Worm (Caenorhabditis elegans) whole organism, L2 larva: Measurements from ENCODE around the gene F53G2.13.

Experiments used
- F13H6.1 ChIP-seq: sonication (generic microtip); optimal IDR thresholded peaks from 2 replicates; lab custom pipeline; 2016; ENCODE audit warnings: missing genetic modification characterization, missing compliant biosample characterization
- R02D3.7 ChIP-seq: fragments of 150-350 bp; optimal IDR thresholded peaks from 2 replicates; lab custom pipeline; 2014; ENCODE audit warnings: missing biosample characterization, missing genetic modification characterization
- Y55F3AM.14 ChIP-seq: fragments of 200-800 bp; sonication (Bioruptor generic); optimal IDR thresholded peaks from 2 replicates; lab custom pipeline; 2018; ENCODE audit warnings: mild to moderate bottlenecking, missing genetic modification characterization, missing compliant biosample characterization
- ZK546.5 ChIP-seq: sonication (generic microtip); optimal IDR thresholded peaks from 2 replicates; lab custom pipeline; 2017; ENCODE audit warnings: missing biosample characterization, missing genetic modification characterization
- alr-1 ChIP-seq: fragments of 150-350 bp; optimal IDR thresholded peaks from 2 replicates; lab custom pipeline; 2014; ENCODE audit warnings: missing biosample characterization, missing genetic modification characterization
- ama-1 ChIP-seq: fragments of 150-350 bp; optimal IDR thresholded peaks from 2 replicates; lab custom pipeline; 2018; ENCODE audit warnings: inconsistent platforms
- blmp-1 ChIP-seq: sonication (generic microtip); optimal IDR thresholded peaks from 2 replicates; lab custom pipeline; 2017; ENCODE audit warnings: missing genetic modification characterization, mild to moderate bottlenecking, missing compliant biosample characterization, antibody characterized with exemption, moderate library complexity; ENCODE audit not compliant: insufficient read depth
- ceh-16 ChIP-seq: fragments of 150-350 bp; optimal IDR thresholded peaks from 2 replicates; lab custom pipeline; 2014; ENCODE audit warnings: missing biosample characterization, missing genetic modification characterization
- ceh-82 ChIP-seq: fragments of 150-350 bp; optimal IDR thresholded peaks from 2 replicates; lab custom pipeline; 2014; ENCODE audit warnings: missing biosample characterization, missing genetic modification characterization
- crh-2 ChIP-seq: sonication (generic microtip); optimal IDR thresholded peaks from 2 replicates; lab custom pipeline; 2017; ENCODE audit warnings: missing biosample characterization, missing genetic modification characterization
- dmd-4 ChIP-seq: sonication (generic microtip); optimal IDR thresholded peaks from 2 replicates; lab custom pipeline; 2017; ENCODE audit warnings: missing biosample characterization, missing genetic modification characterization
- egl-27 ChIP-seq: sonication (generic microtip); optimal IDR thresholded peaks from 3 replicates; lab custom pipeline; 2017; ENCODE audit warnings: missing biosample characterization, missing genetic modification reagents, missing genetic modification characterization
- elt-1 ChIP-seq: fragments of 150-350 bp; optimal IDR thresholded peaks from 2 replicates; lab custom pipeline; 2014; ENCODE audit warnings: missing biosample characterization, missing genetic modification characterization
- elt-3 ChIP-seq: sonication (generic microtip); optimal IDR thresholded peaks from 2 replicates; lab custom pipeline; 2017; ENCODE audit warnings: missing biosample characterization, missing genetic modification characterization
- fos-1 ChIP-seq: fragments of 150-350 bp; optimal IDR thresholded peaks from 2 replicates; lab custom pipeline; 2014; ENCODE audit warnings: missing biosample characterization, missing genetic modification characterization
- gmeb-1 ChIP-seq: fragments of 150-350 bp; optimal IDR thresholded peaks from 2 replicates; lab custom pipeline; 2014; ENCODE audit warnings: missing biosample characterization, missing genetic modification characterization
- lin-13 ChIP-seq: fragments of 150-350 bp; optimal IDR thresholded peaks from 2 replicates; lab custom pipeline; 2014; ENCODE audit warnings: missing biosample characterization, missing genetic modification reagents, missing genetic modification characterization
- lin-39 ChIP-seq: fragments of 150-350 bp; optimal IDR thresholded peaks from 2 replicates; lab custom pipeline; 2014; ENCODE audit warnings: missing biosample characterization, missing genetic modification reagents, missing genetic modification characterization
- lsy-2 ChIP-seq, 2 experiments: fragments of 150-350 bp in 1 of 2; sonication (generic microtip) in 1 of 2; optimal IDR thresholded peaks; 2 replicates each; lab custom pipeline; 2014 to 2017; ENCODE audit warnings: missing biosample characterization in 2 of 2, missing genetic modification characterization in 2 of 2
- mab-5 ChIP-seq: fragments of 150-350 bp; optimal IDR thresholded peaks from 2 replicates; lab custom pipeline; 2014; ENCODE audit warnings: missing biosample characterization, missing genetic modification characterization
- mbf-1 ChIP-seq: sonication (generic microtip); optimal IDR thresholded peaks from 2 replicates; lab custom pipeline; 2017; ENCODE audit warnings: missing biosample characterization, missing genetic modification characterization
- nhr-10 ChIP-seq: sonication (generic microtip); optimal IDR thresholded peaks from 2 replicates; lab custom pipeline; 2017; ENCODE audit warnings: missing biosample characterization, missing genetic modification characterization
- nhr-11 ChIP-seq: fragments of 150-350 bp; optimal IDR thresholded peaks from 2 replicates; lab custom pipeline; 2014; ENCODE audit warnings: missing biosample characterization, missing genetic modification characterization
- nhr-12 ChIP-seq: fragments of 150-350 bp; optimal IDR thresholded peaks from 2 replicates; lab custom pipeline; 2014; ENCODE audit warnings: missing biosample characterization, missing genetic modification characterization
- nhr-129 ChIP-seq: fragments of 150-350 bp; optimal IDR thresholded peaks from 2 replicates; lab custom pipeline; 2014; ENCODE audit warnings: missing biosample characterization, missing genetic modification characterization
- nhr-21 ChIP-seq: fragments of 150-350 bp; optimal IDR thresholded peaks from 2 replicates; lab custom pipeline; 2014; ENCODE audit warnings: missing biosample characterization, missing genetic modification characterization
- nhr-23 ChIP-seq: fragments of 150-350 bp; optimal IDR thresholded peaks from 2 replicates; lab custom pipeline; 2014; ENCODE audit warnings: missing biosample characterization, missing genetic modification reagents, missing genetic modification characterization
- nhr-25 ChIP-seq: fragments of 150-350 bp; sonication (generic microtip); optimal IDR thresholded peaks from 3 replicates; lab custom pipeline; 2014; ENCODE audit warnings: missing biosample characterization, missing genetic modification characterization
- nhr-77 ChIP-seq: fragments of 150-350 bp; optimal IDR thresholded peaks from 2 replicates; lab custom pipeline; 2014; ENCODE audit warnings: missing biosample characterization, missing genetic modification characterization
- skn-1 ChIP-seq: sonication (generic microtip); optimal IDR thresholded peaks from 2 replicates; lab custom pipeline; 2017; ENCODE audit warnings: missing biosample characterization, missing genetic modification characterization
- unc-39 ChIP-seq: fragments of 150-350 bp; optimal IDR thresholded peaks from 2 replicates; lab custom pipeline; 2014; ENCODE audit warnings: missing biosample characterization, missing genetic modification characterization
- unc-55 ChIP-seq: fragments of 150-350 bp; sonication (generic microtip); optimal IDR thresholded peaks from 3 replicates; lab custom pipeline; 2014; ENCODE audit warnings: missing biosample characterization, missing genetic modification reagents, missing genetic modification characterization
- zag-1 ChIP-seq: fragments of 150-350 bp; optimal IDR thresholded peaks from 2 replicates; lab custom pipeline; 2014; ENCODE audit warnings: missing biosample characterization, missing genetic modification characterization
- ztf-1 ChIP-seq: fragments of 200-800 bp; sonication (Bioruptor generic); conservative IDR thresholded peaks from 2 replicates; pipeline ENCODE4 v1.3.6; 2022; ENCODE audit warnings: missing genetic modification characterization, missing compliant biosample characterization
- ztf-11 ChIP-seq: sonication (generic microtip); optimal IDR thresholded peaks from 2 replicates; lab custom pipeline; 2017; ENCODE audit warnings: missing biosample characterization, missing genetic modification characterization

The F53G2.13 gene

DNA sequence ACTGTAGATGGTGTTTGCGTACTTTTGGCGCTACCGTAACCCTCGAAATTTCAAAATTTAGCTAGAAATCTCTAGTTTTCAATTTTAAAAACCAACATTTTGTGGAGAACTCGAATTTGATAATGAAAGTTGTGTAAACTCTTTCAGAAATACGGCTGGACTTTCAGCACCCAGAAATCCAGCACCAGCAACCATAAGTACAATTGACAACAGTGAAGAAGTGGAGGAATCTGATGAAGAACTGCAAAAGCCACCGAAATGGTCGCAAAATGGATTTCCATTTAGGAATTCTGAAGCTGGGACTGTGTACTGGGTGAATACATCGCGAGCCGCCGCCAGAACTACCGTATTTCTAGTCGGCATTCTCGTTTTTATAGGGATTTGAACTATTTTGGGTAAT, at the start of gene F53G2.13:
TSS of gene F53G2.13 (plus strand) at position 301 of the 400 bp plus-strand sequence.
- TF ChIP-seq ztf-1 (GFP tag; lab: Robert Waterston, UW): no peak
- TF ChIP-seq mab-5: no peak
- no peak for TF ChIP-seq nhr-23 (tag; lab: Kevin White, UChicago)
- TF ChIP-seq skn-1: no peak
- no peak for TF ChIP-seq lin-39 (tag; lab: Kevin White, UChicago)
- TF ChIP-seq nhr-129 (tag; lab: Kevin White, UChicago): no peak
- TF ChIP-seq F13H6.1 (tag; lab: Kevin White, UChicago): no peak
- no peak for TF ChIP-seq R02D3.7 (tag; lab: Kevin White, UChicago)
- no peak for TF ChIP-seq ama-1 (lab: Kevin White, UChicago)
- no peak for TF ChIP-seq alr-1 (tag; lab: Kevin White, UChicago)
- no peak for TF ChIP-seq crh-2

DNA sequence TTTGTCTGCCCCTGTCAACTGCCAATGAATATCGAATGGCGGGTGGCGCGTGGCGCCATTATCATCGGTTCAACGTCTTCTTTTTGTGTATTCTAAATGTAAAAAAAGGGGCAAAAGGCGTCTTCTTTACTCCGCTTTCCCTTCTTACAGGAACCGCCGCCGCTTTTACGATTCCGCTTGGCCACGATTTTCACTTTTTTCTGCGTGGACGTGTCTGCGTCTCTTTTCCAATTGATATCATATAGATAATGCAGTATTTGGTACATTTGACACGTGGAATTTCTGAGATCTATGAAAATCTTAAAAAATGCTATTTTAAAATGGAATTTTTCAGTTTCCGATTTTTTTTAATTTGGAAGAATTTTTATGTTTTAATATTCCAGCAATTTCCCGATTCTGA, 48.0 kb upstream of the F53G2.13 start:
- TF ChIP-seq lin-13 (GFP tag; lab: Kevin White, UChicago): no peak
- TF ChIP-seq blmp-1: peak; percentile 73

DNA sequence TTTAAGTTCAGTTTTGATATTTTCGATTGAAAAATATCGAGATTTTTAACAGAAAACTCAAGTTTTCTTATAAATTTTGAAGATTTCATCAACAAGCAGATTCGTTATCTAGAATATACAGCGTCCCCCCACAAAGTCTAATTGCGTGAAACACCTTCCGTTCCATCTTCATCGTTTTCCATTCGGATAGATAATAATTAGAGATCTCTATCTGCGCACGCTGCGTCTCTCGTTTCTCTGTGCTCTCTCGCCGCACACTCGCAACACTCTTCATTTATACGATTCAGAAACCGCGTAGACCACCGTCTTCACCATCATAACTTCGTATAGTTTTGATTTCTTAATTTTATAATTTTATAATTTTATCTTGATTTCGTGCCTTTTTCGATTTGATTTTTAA, 46.9 kb upstream of the F53G2.13 start:
- no peak for TF ChIP-seq nhr-10 (tag; lab: Kevin White, UChicago)
- no peak for TF ChIP-seq lin-13 (GFP tag; lab: Kevin White, UChicago)
- TF ChIP-seq ztf-11 (tag; lab: Kevin White, UChicago): no peak
- TF ChIP-seq mab-5: no peak
- TF ChIP-seq elt-3: no peak
- TF ChIP-seq mbf-1 (tag; lab: Kevin White, UChicago): no peak
- TF ChIP-seq skn-1: no peak
- peak; percentile 97 for TF ChIP-seq ceh-16 (tag; lab: Kevin White, UChicago)
- no peak for TF ChIP-seq Y55F3AM.14
- no peak for TF ChIP-seq zag-1
- TF ChIP-seq nhr-11 (tag; lab: Kevin White, UChicago): no peak
- peak; percentile 7 for TF ChIP-seq elt-1 (tag; lab: Kevin White, UChicago)
- no peak for TF ChIP-seq dmd-4 (tag; lab: Kevin White, UChicago)
- no peak for TF ChIP-seq nhr-21 (tag; lab: Kevin White, UChicago)
- no peak for TF ChIP-seq ceh-82
- TF ChIP-seq nhr-12 (tag; lab: Kevin White, UChicago): no peak

DNA sequence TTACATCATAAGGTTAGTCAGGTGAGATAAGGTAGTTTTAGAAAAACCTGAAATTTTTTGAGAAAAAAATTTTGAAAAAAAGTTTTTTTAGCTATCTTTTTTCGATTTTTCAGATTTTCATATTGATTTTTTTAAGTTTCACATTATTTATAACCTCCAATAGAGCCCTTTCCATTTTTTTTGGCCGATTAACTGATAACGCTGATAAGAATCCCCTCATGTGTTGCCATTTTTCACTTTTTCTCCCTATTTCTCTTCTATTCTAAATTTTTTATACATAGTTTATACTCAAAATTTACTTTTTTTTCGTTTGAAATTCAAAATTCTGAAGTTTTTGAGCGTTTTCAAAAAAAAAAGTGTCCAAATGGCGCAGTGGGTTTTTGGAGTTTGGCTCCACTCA, 45.4 kb upstream of the F53G2.13 start:
- TF ChIP-seq nhr-23 (tag; lab: Kevin White, UChicago): no peak
- TF ChIP-seq nhr-77 (tag; lab: Kevin White, UChicago): no peak
- no peak for TF ChIP-seq F13H6.1 (tag; lab: Kevin White, UChicago)
- peak; percentile 21 for TF ChIP-seq fos-1 (tag; lab: Kevin White, UChicago)
- TF ChIP-seq ztf-11 (tag; lab: Kevin White, UChicago): no peak
- no peak for TF ChIP-seq ZK546.5 (tag; lab: Kevin White, UChicago)

DNA sequence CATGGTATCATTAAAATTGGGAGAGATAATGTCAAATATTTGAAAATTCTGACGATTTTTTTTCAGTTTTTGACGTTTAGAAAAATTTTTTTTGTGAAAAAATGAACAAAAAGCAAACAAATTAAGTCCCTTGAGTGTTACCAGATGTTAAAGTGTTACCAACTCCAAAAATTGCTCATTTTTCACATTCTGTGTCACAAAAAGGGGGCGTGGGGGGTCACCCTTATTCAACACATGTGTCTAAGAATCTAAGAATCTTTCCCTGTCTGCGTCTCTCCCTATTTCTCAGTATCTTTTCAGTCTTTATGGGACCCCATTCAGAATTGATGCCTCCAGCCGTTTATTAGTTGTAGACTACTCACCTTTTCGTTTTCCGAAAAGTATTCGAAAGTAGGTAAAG, 44.7 kb upstream of the F53G2.13 start:
- TF ChIP-seq gmeb-1 (tag; lab: Kevin White, UChicago): no peak
- no peak for TF ChIP-seq lsy-2 (tag; optimal IDR thresholded peaks at IDR 0.05; lab: Kevin White, UChicago)
- no peak for TF ChIP-seq skn-1
- TF ChIP-seq nhr-25 (tag; lab: Kevin White, UChicago): no peak
- no peak for TF ChIP-seq nhr-11 (tag; lab: Kevin White, UChicago)
- no peak for TF ChIP-seq ztf-11 (tag; lab: Kevin White, UChicago)
- TF ChIP-seq mab-5: no peak
- no peak for TF ChIP-seq unc-39 (tag; lab: Kevin White, UChicago)
- TF ChIP-seq elt-3: no peak
- no peak for TF ChIP-seq unc-55 (GFP tag; lab: Kevin White, UChicago)
- no peak for TF ChIP-seq nhr-10 (tag; lab: Kevin White, UChicago)
- no peak for TF ChIP-seq alr-1 (tag; lab: Kevin White, UChicago)
- no peak for TF ChIP-seq crh-2
- TF ChIP-seq nhr-12 (tag; lab: Kevin White, UChicago): no peak
- no peak for TF ChIP-seq egl-27
- TF ChIP-seq, all 48 proteins: peak for 0
